Fruit fly (Drosophila melanogaster) whole organism, prepupa: ENCODE measurements around the gene Ndf.

Experiments
- Blimp-1 ChIP-seq: fragments of 200-800 bp; sonication (Bioruptor generic); optimal IDR thresholded peaks from 3 replicates; lab custom pipeline; 2017; ENCODE audit warnings: missing biosample characterization, missing genetic modification characterization, mild to moderate bottlenecking, moderate library complexity, missing genetic modification reagents
- CG10631 ChIP-seq: fragments of 200-800 bp; sonication (Bioruptor generic); optimal IDR thresholded peaks from 2 replicates; lab custom pipeline; 2016; ENCODE audit warnings: missing biosample characterization, missing genetic modification characterization
- CG10669 ChIP-seq: fragments of 200-800 bp; sonication (Bioruptor generic); optimal IDR thresholded peaks from 3 replicates; lab custom pipeline; 2018; ENCODE audit warnings: missing biosample characterization, mild to moderate bottlenecking, missing genetic modification characterization, moderate library complexity
- CG11294 ChIP-seq: fragments of 200-800 bp; sonication (Bioruptor generic); IDR thresholded peaks from 2 replicates; pipeline ENCODE4 v1.3.6; 2022; ENCODE audit warnings: missing biosample characterization, missing genetic modification characterization
- CG11762 ChIP-seq: fragments of 200-800 bp; sonication (Bioruptor generic); optimal IDR thresholded peaks from 3 replicates; lab custom pipeline; 2016; ENCODE audit warnings: missing biosample characterization, missing genetic modification characterization; ENCODE audit not compliant: insufficient read depth
- CG11902 ChIP-seq: fragments of 200-800 bp; sonication (Bioruptor generic); optimal IDR thresholded peaks from 3 replicates; lab custom pipeline; 2016; ENCODE audit warnings: missing biosample characterization, missing genetic modification characterization
- CG15336 ChIP-seq: fragments of 200-800 bp; sonication (Bioruptor generic); IDR thresholded peaks from 2 replicates; pipeline ENCODE4 v1.3.6; 2022; ENCODE audit warnings: missing biosample characterization, missing genetic modification characterization
- CG1621 ChIP-seq: fragments of 200-800 bp; sonication (Bioruptor generic); optimal IDR thresholded peaks from 3 replicates; lab custom pipeline; 2018; ENCODE audit warnings: missing biosample characterization, mild to moderate bottlenecking, missing genetic modification characterization
- CG16779 ChIP-seq: fragments of 200-800 bp; sonication (Bioruptor generic); optimal IDR thresholded peaks from 3 replicates; lab custom pipeline; 2017; ENCODE audit warnings: missing biosample characterization, mild to moderate bottlenecking, missing genetic modification characterization
- CG3032 ChIP-seq: fragments of 200-800 bp; optimal IDR thresholded peaks from 2 replicates; lab custom pipeline; 2019; ENCODE audit warnings: missing biosample characterization, mild to moderate bottlenecking, missing genetic modification characterization, moderate library complexity
- CG31627 ChIP-seq: fragments of 200-800 bp; sonication (Bioruptor generic); optimal IDR thresholded peaks from 3 replicates; lab custom pipeline; 2016; ENCODE audit warnings: missing biosample characterization, missing genetic modification characterization
- CG32006 ChIP-seq: fragments of 200-800 bp; sonication (Bioruptor generic); optimal IDR thresholded peaks from 3 replicates; lab custom pipeline; 2017; ENCODE audit warnings: missing biosample characterization, mild to moderate bottlenecking, missing genetic modification characterization
- CG3919 ChIP-seq: fragments of 200-800 bp; sonication (Bioruptor generic); optimal IDR thresholded peaks from 3 replicates; lab custom pipeline; 2016; ENCODE audit warnings: missing biosample characterization, missing genetic modification characterization
- CG4318 ChIP-seq: fragments of 200-800 bp; sonication (Bioruptor generic); optimal IDR thresholded peaks from 3 replicates; lab custom pipeline; 2017; ENCODE audit warnings: missing biosample characterization, mild to moderate bottlenecking, missing genetic modification characterization
- CG6792 ChIP-seq: fragments of 200-800 bp; sonication (Bioruptor generic); optimal IDR thresholded peaks from 3 replicates; lab custom pipeline; 2016; ENCODE audit warnings: missing biosample characterization, missing genetic modification characterization
- CG6854 ChIP-seq: fragments of 200-800 bp; sonication (Bioruptor generic); optimal IDR thresholded peaks from 2 replicates; lab custom pipeline; 2017; ENCODE audit warnings: missing biosample characterization, mild to moderate bottlenecking, missing genetic modification characterization
- CG7368 ChIP-seq: fragments of 200-800 bp; sonication (Bioruptor generic); optimal IDR thresholded peaks from 3 replicates; lab custom pipeline; 2016; ENCODE audit warnings: missing biosample characterization, missing genetic modification characterization
- CG8319 ChIP-seq: fragments of 200-800 bp; sonication (Bioruptor generic); optimal IDR thresholded peaks from 3 replicates; lab custom pipeline; 2016; ENCODE audit warnings: missing biosample characterization, missing genetic modification characterization
- CG8632 ChIP-seq: fragments of 200-800 bp; sonication (Bioruptor generic); optimal IDR thresholded peaks from 3 replicates; lab custom pipeline; 2016; ENCODE audit warnings: missing biosample characterization, missing genetic modification characterization
- CG9139 ChIP-seq: fragments of 200-800 bp; sonication (Bioruptor generic); optimal IDR thresholded peaks from 3 replicates; lab custom pipeline; 2017; ENCODE audit warnings: missing biosample characterization, mild to moderate bottlenecking, missing genetic modification characterization
- Eip75B ChIP-seq: fragments of 200-800 bp; sonication (Bioruptor generic); optimal IDR thresholded peaks from 3 replicates; lab custom pipeline; 2016; ENCODE audit warnings: missing biosample characterization, missing genetic modification characterization
- Eip78C ChIP-seq: fragments of 200-800 bp; sonication (Bioruptor generic); peaks from one replicate; lab custom pipeline; 2016; ENCODE audit warnings: missing biosample characterization, missing genetic modification characterization
- Eip93F ChIP-seq: fragments of 200-800 bp; sonication (Bioruptor generic); optimal IDR thresholded peaks from 2 replicates; lab custom pipeline; 2016; ENCODE audit warnings: missing biosample characterization, mild to moderate bottlenecking, missing genetic modification characterization
- Ets21C ChIP-seq: fragments of 200-800 bp; sonication (Bioruptor generic); optimal IDR thresholded peaks from 3 replicates; lab custom pipeline; 2016; ENCODE audit warnings: missing biosample characterization, missing genetic modification characterization
- Ets96B ChIP-seq: fragments of 200-800 bp; optimal IDR thresholded peaks from 2 replicates; lab custom pipeline; 2019; ENCODE audit warnings: missing biosample characterization, mild to moderate bottlenecking, missing genetic modification characterization, moderate library complexity
- Gug ChIP-seq: fragments of 200-800 bp; sonication (Bioruptor generic); IDR thresholded peaks from 2 replicates; pipeline ENCODE4 v1.3.6; 2022; ENCODE audit warnings: missing biosample characterization, missing genetic modification characterization
- Hr39 ChIP-seq: fragments of 200-800 bp; sonication (Bioruptor generic); optimal IDR thresholded peaks from 2 replicates; lab custom pipeline; 2016; ENCODE audit warnings: missing biosample characterization, missing genetic modification characterization
- Hr4 ChIP-seq: fragments of 200-800 bp; sonication (Bioruptor generic); optimal IDR thresholded peaks from 3 replicates; lab custom pipeline; 2016; ENCODE audit warnings: missing biosample characterization, missing genetic modification characterization
- Lpt ChIP-seq: fragments of 200-800 bp; sonication (Bioruptor generic); optimal IDR thresholded peaks from 3 replicates; lab custom pipeline; 2016; ENCODE audit warnings: missing biosample characterization, missing genetic modification characterization
- OdsH ChIP-seq: fragments of 200-800 bp; sonication (Bioruptor generic); optimal IDR thresholded peaks from 3 replicates; lab custom pipeline; 2016; ENCODE audit warnings: missing biosample characterization, missing genetic modification characterization
- Smox ChIP-seq: fragments of 200-800 bp; sonication (Bioruptor generic); optimal IDR thresholded peaks from 3 replicates; lab custom pipeline; 2016; ENCODE audit warnings: missing biosample characterization, missing genetic modification characterization
- Sox102F ChIP-seq: fragments of 200-800 bp; sonication (Bioruptor generic); optimal IDR thresholded peaks from 2 replicates; lab custom pipeline; 2016; ENCODE audit warnings: missing biosample characterization, mild to moderate bottlenecking, missing genetic modification characterization
- Sox14 ChIP-seq: fragments of 200-800 bp; sonication (Bioruptor generic); optimal IDR thresholded peaks from 3 replicates; lab custom pipeline; 2016; ENCODE audit warnings: missing biosample characterization, missing genetic modification characterization
- Sox15 ChIP-seq: fragments of 200-800 bp; sonication (Bioruptor generic); optimal IDR thresholded peaks from 3 replicates; lab custom pipeline; 2016; ENCODE audit warnings: missing biosample characterization, missing genetic modification characterization
- acj6 ChIP-seq: fragments of 200-800 bp; sonication (Bioruptor generic); optimal IDR thresholded peaks from 3 replicates; lab custom pipeline; 2016; ENCODE audit warnings: missing biosample characterization, missing genetic modification characterization
- cyc ChIP-seq: fragments of 200-800 bp; sonication (Bioruptor generic); optimal IDR thresholded peaks from 3 replicates; lab custom pipeline; 2016; ENCODE audit warnings: missing biosample characterization, missing genetic modification characterization
- dac ChIP-seq: fragments of 200-800 bp; sonication (Bioruptor generic); optimal IDR thresholded peaks from 2 replicates; lab custom pipeline; 2017; ENCODE audit warnings: missing biosample characterization, mild to moderate bottlenecking, missing genetic modification characterization
- eg ChIP-seq: fragments of 200-800 bp; sonication (Bioruptor generic); IDR thresholded peaks from 3 replicates; pipeline ENCODE4 v1.3.6; 2022; ENCODE audit warnings: missing biosample characterization, missing genetic modification characterization
- fd85E ChIP-seq: fragments of 200-800 bp; sonication (Bioruptor generic); optimal IDR thresholded peaks from 3 replicates; lab custom pipeline; 2016; ENCODE audit warnings: missing biosample characterization, missing genetic modification characterization
- lz ChIP-seq: fragments of 200-800 bp; sonication (Bioruptor generic); optimal IDR thresholded peaks from 3 replicates; lab custom pipeline; 2016; ENCODE audit warnings: missing biosample characterization, missing genetic modification characterization
- net ChIP-seq: fragments of 200-800 bp; sonication (Bioruptor generic); optimal IDR thresholded peaks from 3 replicates; lab custom pipeline; 2016; ENCODE audit warnings: missing biosample characterization, missing genetic modification characterization
- pdm3 ChIP-seq: fragments of 200-800 bp; sonication (Bioruptor generic); optimal IDR thresholded peaks from 3 replicates; lab custom pipeline; 2016; ENCODE audit warnings: missing biosample characterization, missing genetic modification characterization
- salr ChIP-seq, 2 experiments: fragments of 200-800 bp; sonication (Bioruptor generic); optimal IDR thresholded peaks; 3 replicates each; lab custom pipeline; 2016 to 2018; ENCODE audit warnings: missing biosample characterization in 2 of 2, missing genetic modification characterization in 2 of 2, mild to moderate bottlenecking in 1 of 2
- svp ChIP-seq: fragments of 200-800 bp; sonication (Bioruptor generic); peaks from one replicate; lab custom pipeline; 2016; ENCODE audit warnings: missing biosample characterization, missing genetic modification characterization
- vri ChIP-seq: fragments of 200-800 bp; sonication (Bioruptor generic); optimal IDR thresholded peaks from 3 replicates; lab custom pipeline; 2016; ENCODE audit warnings: missing biosample characterization, mild to moderate bottlenecking, missing genetic modification characterization

The Ndf gene

dm6 chr2L:9986402-9987350, 17.0 kb upstream of the Ndf start (continued):
- TF ChIP-seq salr (GFP tag; optimal IDR thresholded peaks at IDR 0.05; lab: Kevin White, UChicago) (peak; percentile 66 to 90), CG8319 (GFP tag; lab: Kevin White, UChicago) (peak; percentile 85), CG31627 (GFP tag; lab: Kevin White, UChicago) (peak; percentile 93), CG11902 (GFP tag; lab: Kevin White, UChicago) (peak; percentile 90), CG3032 (tag; lab: Kevin White, UChicago) (peak; percentile 93), CG1621 (peak; percentile 93), eg (peak; percentile 94), fd85E (GFP tag; lab: Kevin White, UChicago) (peak; percentile 84), Blimp-1 (GFP tag; lab: Kevin White, UChicago) (peak; percentile 78), svp (GFP tag; lab: Kevin White, UChicago) (peak; percentile 97), Ets21C (GFP tag; lab: Kevin White, UChicago) (peak; percentile 88), CG16779 (tag; lab: Kevin White, UChicago) (peak; percentile 72), Sox15 (GFP tag; lab: Kevin White, UChicago) (peak; percentile 80), Ets96B (tag; lab: Kevin White, UChicago) (peak; percentile 94), CG32006 (GFP tag; lab: Kevin White, UChicago) (peak; percentile 88), CG8632 (GFP tag; lab: Kevin White, UChicago) (peak; percentile 85), CG10669 (GFP tag; lab: Kevin White, UChicago) (peak; percentile 94), CG15336 (GFP tag; lab: Robert Waterston, UW) (peak; percentile 91), Hr4 (peak; percentile 59), CG4318 (GFP tag; lab: Kevin White, UChicago) (peak; percentile 78), Lpt (GFP tag; lab: Kevin White, UChicago) (peak; percentile 83), CG11762 (peak; percentile 80), Hr39 (GFP tag; lab: Kevin White, UChicago) (peak; percentile 93), CG7368 (GFP tag; lab: Kevin White, UChicago) (peak; percentile 91), Eip75B (GFP tag; lab: Kevin White, UChicago) (peak; percentile 83), CG11294 (GFP tag; lab: Robert Waterston, UW) (peak; percentile 79), net (GFP tag; lab: Kevin White, UChicago) (peak; percentile 90)

- TF ChIP-seq pdm3 (GFP tag; lab: Kevin White, UChicago) (no peak), Eip93F (GFP tag; lab: Kevin White, UChicago) (no peak), Sox14 (no peak), CG7368 (GFP tag; lab: Kevin White, UChicago) (no peak), svp (GFP tag; lab: Kevin White, UChicago) (peak; percentile 26), CG15336 (GFP tag; lab: Robert Waterston, UW) (no peak), Gug (GFP tag; lab: Robert Waterston, UW) (no peak), CG32006 (GFP tag; lab: Kevin White, UChicago) (no peak), CG11902 (GFP tag; lab: Kevin White, UChicago) (no peak), Sox15 (GFP tag; lab: Kevin White, UChicago) (no peak), Lpt (GFP tag; lab: Kevin White, UChicago) (no peak), Blimp-1 (GFP tag; lab: Kevin White, UChicago) (peak; percentile 61), CG3032 (tag; lab: Kevin White, UChicago) (no peak), CG16779 (tag; lab: Kevin White, UChicago) (no peak), CG6792 (no peak), acj6 (GFP tag; lab: Kevin White, UChicago) (no peak), CG6854 (GFP tag; lab: Kevin White, UChicago) (no peak), CG9139 (GFP tag; lab: Kevin White, UChicago) (no peak), OdsH (GFP tag; lab: Kevin White, UChicago) (no peak), Eip78C (GFP tag; lab: Kevin White, UChicago) (peak; percentile 40), Smox (GFP tag; lab: Kevin White, UChicago) (no peak), Sox102F (GFP tag; lab: Kevin White, UChicago) (no peak), CG3919 (GFP tag; lab: Kevin White, UChicago) (no peak), dac (GFP tag; lab: Kevin White, UChicago) (no peak), lz (GFP tag; lab: Kevin White, UChicago) (no peak), eg (no peak), vri (GFP tag; lab: Kevin White, UChicago) (peak; percentile 2), CG10631 (GFP tag; lab: Kevin White, UChicago) (no peak), net (GFP tag; lab: Kevin White, UChicago) (peak; percentile 10), cyc (GFP tag; lab: Kevin White, UChicago) (no peak), Hr4 (no peak), CG10669 (GFP tag; lab: Kevin White, UChicago) (no peak)
Measured at dm6 chr2L:9988201-9988990, 15.2 kb upstream of the Ndf start.
